Worm (Caenorhabditis elegans) whole organism, mixed stage, embryonic: ENCODE measurements around the gene mdh-1.

Experiments used
- bed-3 ChIP-seq: fragments of 200-800 bp; sonication (Bioruptor generic); optimal IDR thresholded peaks from 3 replicates; lab custom pipeline; 2018; ENCODE audit warnings: mild to moderate bottlenecking, missing genetic modification characterization, moderate library complexity, missing compliant biosample characterization
- blmp-1 ChIP-seq: fragments of 150-350 bp; optimal IDR thresholded peaks from 2 replicates; lab custom pipeline; 2014; ENCODE audit warnings: missing biosample characterization, missing genetic modification characterization
- ces-1 ChIP-seq: fragments of 150-350 bp; optimal IDR thresholded peaks from 2 replicates; lab custom pipeline; 2014; ENCODE audit warnings: missing biosample characterization, missing genetic modification reagents, missing genetic modification characterization
- elt-3 ChIP-seq: fragments of 150-350 bp; optimal IDR thresholded peaks from 2 replicates; lab custom pipeline; 2014; ENCODE audit warnings: missing biosample characterization, missing genetic modification characterization
- lin-13 ChIP-seq: fragments of 150-350 bp; optimal IDR thresholded peaks from 2 replicates; lab custom pipeline; 2014; ENCODE audit warnings: missing biosample characterization, missing genetic modification characterization
- mab-5 ChIP-seq: fragments of 150-350 bp; optimal IDR thresholded peaks from 2 replicates; lab custom pipeline; 2014; ENCODE audit warnings: missing biosample characterization, missing genetic modification characterization
- nhr-2 ChIP-seq: fragments of 150-350 bp; optimal IDR thresholded peaks from 2 replicates; lab custom pipeline; 2014; ENCODE audit warnings: missing biosample characterization, missing genetic modification characterization
- nhr-237 ChIP-seq: fragments of 150-350 bp; optimal IDR thresholded peaks from 2 replicates; lab custom pipeline; 2014; ENCODE audit warnings: missing biosample characterization, missing genetic modification characterization
- unc-39 ChIP-seq: fragments of 150-350 bp; optimal IDR thresholded peaks from 2 replicates; lab custom pipeline; 2014; ENCODE audit warnings: missing biosample characterization, missing genetic modification characterization
- unc-62 ChIP-seq: fragments of 150-350 bp; optimal IDR thresholded peaks from 2 replicates; lab custom pipeline; 2014; ENCODE audit warnings: missing biosample characterization, missing genetic modification reagents, missing genetic modification characterization

ce11 chrV:6524757-6525156 is 8.4 kb upstream of the mdh-1 start, which contains the start of gene acs-1:
- TF ChIP-seq unc-39 (tag; lab: Kevin White, UChicago) (no peak), lin-13 (tag; lab: Kevin White, UChicago) (no peak), unc-62 (GFP tag; lab: Kevin White, UChicago) (no peak), nhr-237 (tag; lab: Kevin White, UChicago) (no peak), elt-3 (tag; lab: Kevin White, UChicago) (no peak), mab-5 (no peak), bed-3 (GFP tag; lab: Kevin White, UChicago) (no peak), ces-1 (GFP tag; lab: Kevin White, UChicago) (no peak), nhr-2 (tag; lab: Kevin White, UChicago) (no peak), blmp-1 (tag; lab: Kevin White, UChicago) (no peak)
